Worm (Caenorhabditis elegans): ENCODE results near the gene cox-6B.

- TF ChIP-seq elt-2 (tag; optimal IDR thresholded peaks at IDR 0.05) (no peak), sox-2 (GFP tag; IDR thresholded peaks at IDR 0.05) (no peak), fkh-10 (GFP tag; optimal IDR thresholded peaks at IDR 0.05) (no peak), nhr-11 (tag; optimal IDR thresholded peaks at IDR 0.05) (no peak), fax-1 (tag; optimal IDR thresholded peaks at IDR 0.05) (no peak), pha-4 (tag; optimal IDR thresholded peaks at IDR 0.05) (no peak), tbx-7 (tag; optimal IDR thresholded peaks at IDR 0.05) (no peak), dmd-4 (tag; optimal IDR thresholded peaks at IDR 0.05; ENCODE audit: borderline replicate concordance) (no peak), ets-4 (tag; optimal IDR thresholded peaks at IDR 0.05) (no peak), fkh-6 (tag; optimal IDR thresholded peaks at IDR 0.05) (no peak), pag-3 (tag; optimal IDR thresholded peaks at IDR 0.05; ENCODE audit: borderline replicate concordance) (no peak), gmeb-2 (tag; optimal IDR thresholded peaks at IDR 0.05) (no peak), rnt-1 (tag; optimal IDR thresholded peaks at IDR 0.05) (no peak)
Measured at ce11 chrIII:2780793-2781192, 81.3 kb downstream of the cox-6B start, which contains the start of gene Y71H2AM.6.
